Worm (Caenorhabditis elegans) whole organism, late embryonic: ENCODE measurements around the gene dyf-3.
"Not testable (repeated sequence)": the region's sequence is repeated elsewhere in the genome, so short reads cannot be mapped to it uniquely, and the experiment has no call there.

Source experiments
- K02D7.2 ChIP-seq: sonication (generic microtip); optimal IDR thresholded peaks from 2 replicates; lab custom pipeline; 2017; ENCODE audit warnings: mild to moderate bottlenecking, missing genetic modification characterization, missing compliant biosample characterization
- ama-1 ChIP-seq: fragments of 150-350 bp; optimal IDR thresholded peaks from 2 replicates; lab custom pipeline; 2014
- ceh-14 ChIP-seq: sonication (generic microtip); optimal IDR thresholded peaks from 2 replicates; lab custom pipeline; 2016; ENCODE audit warnings: missing genotype, missing genetic modification characterization, missing compliant biosample characterization
- ceh-18 ChIP-seq: sonication (generic microtip); optimal IDR thresholded peaks from 2 replicates; lab custom pipeline; 2016; ENCODE audit warnings: missing genetic modification characterization, missing compliant biosample characterization
- ceh-2 ChIP-seq: sonication (generic microtip); optimal IDR thresholded peaks from 2 replicates; lab custom pipeline; 2016; ENCODE audit warnings: missing genotype, missing genetic modification characterization, missing compliant biosample characterization
- ceh-22 ChIP-seq: sonication (generic microtip); optimal IDR thresholded peaks from 2 replicates; lab custom pipeline; 2017; ENCODE audit warnings: missing biosample characterization, missing genetic modification characterization
- ceh-24 ChIP-seq: sonication (generic microtip); optimal IDR thresholded peaks from 2 replicates; lab custom pipeline; 2016; ENCODE audit warnings: mild to moderate bottlenecking, missing genetic modification characterization, missing compliant biosample characterization
- ceh-31 ChIP-seq: sonication (generic microtip); optimal IDR thresholded peaks from 2 replicates; lab custom pipeline; 2016; ENCODE audit warnings: missing genetic modification characterization, missing compliant biosample characterization
- ceh-34 ChIP-seq: sonication (generic microtip); optimal IDR thresholded peaks from 2 replicates; lab custom pipeline; 2016; ENCODE audit warnings: mild to moderate bottlenecking, missing genetic modification characterization, missing compliant biosample characterization
- ceh-48 ChIP-seq: sonication (generic microtip); optimal IDR thresholded peaks from 2 replicates; lab custom pipeline; 2016; ENCODE audit warnings: missing genetic modification characterization, inconsistent platforms, missing compliant biosample characterization
- ceh-9 ChIP-seq: sonication (generic microtip); optimal IDR thresholded peaks from 2 replicates; lab custom pipeline; 2016; ENCODE audit warnings: mild to moderate bottlenecking, missing genetic modification characterization, inconsistent platforms, missing compliant biosample characterization
- dmd-4 ChIP-seq: sonication (generic microtip); optimal IDR thresholded peaks from 2 replicates; lab custom pipeline; 2016; ENCODE audit warnings: borderline replicate concordance, missing genetic modification characterization, missing compliant biosample characterization
- dve-1 ChIP-seq: sonication (generic microtip); optimal IDR thresholded peaks from 2 replicates; lab custom pipeline; 2017; ENCODE audit warnings: antibody characterized with exemption, mild to moderate bottlenecking, missing genetic modification characterization, missing compliant biosample characterization
- elt-4 ChIP-seq: sonication (generic microtip); optimal IDR thresholded peaks from 2 replicates; lab custom pipeline; 2016; ENCODE audit warnings: missing genetic modification characterization, missing compliant biosample characterization
- eyg-1 ChIP-seq: sonication (generic microtip); optimal IDR thresholded peaks from 2 replicates; lab custom pipeline; 2016; ENCODE audit warnings: missing genotype, missing genetic modification characterization, missing compliant biosample characterization
- fax-1 ChIP-seq: sonication (generic microtip); optimal IDR thresholded peaks from 2 replicates; lab custom pipeline; 2016; ENCODE audit warnings: missing genotype, missing genetic modification characterization, missing compliant biosample characterization
- fkh-6 ChIP-seq: sonication (generic microtip); optimal IDR thresholded peaks from 2 replicates; lab custom pipeline; 2016; ENCODE audit warnings: missing genetic modification characterization, missing compliant biosample characterization
- hlh-13 ChIP-seq: fragments of 200-800 bp; sonication (Bioruptor generic); optimal IDR thresholded peaks from 2 replicates; lab custom pipeline; 2018; ENCODE audit warnings: mild to moderate bottlenecking, missing genetic modification characterization, missing compliant biosample characterization
- hlh-6 ChIP-seq: sonication (generic microtip); optimal IDR thresholded peaks from 2 replicates; lab custom pipeline; 2016; ENCODE audit warnings: missing genotype, missing genetic modification characterization, missing compliant biosample characterization
- lin-11 ChIP-seq: fragments of 200-800 bp; sonication (Bioruptor generic); optimal IDR thresholded peaks from 2 replicates; lab custom pipeline; 2018; ENCODE audit warnings: mild to moderate bottlenecking, missing genetic modification characterization, missing compliant biosample characterization
- madf-2 ChIP-seq: sonication (generic microtip); optimal IDR thresholded peaks from 2 replicates; lab custom pipeline; 2017; ENCODE audit warnings: missing genetic modification characterization, missing compliant biosample characterization
- nhr-11 ChIP-seq: fragments of 150-350 bp; optimal IDR thresholded peaks from 2 replicates; lab custom pipeline; 2014; ENCODE audit warnings: missing biosample characterization, missing genetic modification characterization
- nhr-232 ChIP-seq: sonication (generic microtip); optimal IDR thresholded peaks from 2 replicates; lab custom pipeline; 2016; ENCODE audit warnings: missing genetic modification characterization, missing compliant biosample characterization
- odd-2 ChIP-seq: sonication (generic microtip); optimal IDR thresholded peaks from 2 replicates; lab custom pipeline; 2017; ENCODE audit warnings: antibody characterized with exemption, mild to moderate bottlenecking, missing genetic modification characterization, missing compliant biosample characterization
- pag-3 ChIP-seq: sonication (generic microtip); optimal IDR thresholded peaks from 2 replicates; lab custom pipeline; 2016; ENCODE audit warnings: missing compliant biosample characterization, missing genetic modification characterization, borderline replicate concordance
- pha-4 ChIP-seq: fragments of 150-350 bp; optimal IDR thresholded peaks from 2 replicates; lab custom pipeline; 2018; ENCODE audit warnings: missing biosample characterization, missing genetic modification reagents, missing genetic modification characterization
- pqm-1 ChIP-seq: sonication (generic microtip); optimal IDR thresholded peaks from 2 replicates; lab custom pipeline; 2016; ENCODE audit warnings: missing genetic modification characterization, missing compliant biosample characterization
- pros-1 ChIP-seq: fragments of 150-350 bp; optimal IDR thresholded peaks from 2 replicates; lab custom pipeline; 2014; ENCODE audit warnings: missing biosample characterization, missing genetic modification reagents, missing genetic modification characterization
- rnt-1 ChIP-seq: sonication (generic microtip); optimal IDR thresholded peaks from 2 replicates; lab custom pipeline; 2016; ENCODE audit warnings: missing genetic modification characterization, missing compliant biosample characterization
- sdc-2 ChIP-seq: sonication (generic microtip); optimal IDR thresholded peaks from 2 replicates; lab custom pipeline; 2016; ENCODE audit warnings: missing genotype, missing genetic modification characterization, missing compliant biosample characterization
- sox-4 ChIP-seq: sonication (generic microtip); optimal IDR thresholded peaks from 2 replicates; lab custom pipeline; 2017; ENCODE audit warnings: mild to moderate bottlenecking, missing genetic modification characterization, inconsistent platforms, missing compliant biosample characterization
- tbx-7 ChIP-seq: sonication (generic microtip); optimal IDR thresholded peaks from 2 replicates; lab custom pipeline; 2016; ENCODE audit warnings: missing genotype, missing genetic modification characterization, missing compliant biosample characterization
- unc-3 ChIP-seq, 2 experiments: fragments of 200-800 bp in 1 of 2; sonication (Bioruptor generic) in 1 of 2; sonication (generic microtip) in 1 of 2; conservative IDR thresholded peaks in 1 of 2; optimal IDR thresholded peaks in 1 of 2; 2 replicates each; pipeline versions ENCODE4 v1.3.6 to Lab custom; 2016 to 2022; ENCODE audit warnings: missing compliant biosample characterization in 2 of 2, missing genetic modification characterization in 2 of 2, missing genetic modification reagents in 1 of 2
- unc-55 ChIP-seq: sonication (generic microtip); optimal IDR thresholded peaks from 2 replicates; lab custom pipeline; 2017; ENCODE audit warnings: missing biosample characterization, missing genetic modification reagents, missing genetic modification characterization
- unc-86 ChIP-seq: sonication (generic microtip); optimal IDR thresholded peaks from 2 replicates; lab custom pipeline; 2016; ENCODE audit warnings: missing genetic modification characterization, missing compliant biosample characterization
- ztf-16 ChIP-seq: sonication (generic microtip); optimal IDR thresholded peaks from 2 replicates; lab custom pipeline; 2017; ENCODE audit warnings: missing genetic modification characterization, missing compliant biosample characterization

The dyf-3 gene

ce11 chrIV:3436021-3436420 is 37.0 kb upstream of the dyf-3 start, which contains the start of gene srz-32:
Gene srz-32 (plus strand): TSS chrIV:3436321.
- TF ChIP-seq sox-4, result no peak
- TF ChIP-seq nhr-232, result no peak
- no peak for TF ChIP-seq ceh-22

ce11 chrIV:3433387-3433786 is 34.4 kb upstream of the dyf-3 start, which contains the start of gene C04C3.7:
Gene C04C3.7 (minus strand): TSS chrIV:3433487.
- not testable (repeated sequence) for TF ChIP-seq lin-11, odd-2, ceh-48 (tag; lab: Kevin White, UChicago)

- no peak for TF ChIP-seq ceh-24 (tag; lab: Kevin White, UChicago)
- no peak for TF ChIP-seq odd-2 (tag; lab: Kevin White, UChicago)
- TF ChIP-seq ceh-34 (tag; lab: Kevin White, UChicago), result no peak
- TF ChIP-seq ama-1 (lab: Kevin White, UChicago), result no peak
- TF ChIP-seq sdc-2 (tag; lab: Kevin White, UChicago), result no peak
- no peak for TF ChIP-seq ceh-18 (tag; lab: Kevin White, UChicago)
- TF ChIP-seq unc-86 (tag; lab: Kevin White, UChicago), result no peak
- no peak for TF ChIP-seq ceh-2 (tag; lab: Kevin White, UChicago)
- no peak for TF ChIP-seq ceh-9 (tag; lab: Kevin White, UChicago)
- TF ChIP-seq pqm-1, result no peak
- no peak for TF ChIP-seq dmd-4 (tag; lab: Kevin White, UChicago)
- no peak for TF ChIP-seq pha-4 (tag; lab: Kevin White, UChicago)
Observed at ce11 chrIV:3428434-3428950, 29.5 kb upstream of the dyf-3 start, which contains the start of the genes C04C3.9 and srz-60. Gene C04C3.9 (minus strand): TSS chrIV:3428534. Gene srz-60 (plus strand): TSS chrIV:3428900.

- TF ChIP-seq pros-1 (tag; lab: Kevin White, UChicago) (no peak), ztf-16 (tag; lab: Kevin White, UChicago) (no peak), hlh-6 (tag; lab: Kevin White, UChicago) (no peak), dve-1 (no peak), ceh-34 (tag; lab: Kevin White, UChicago) (no peak), eyg-1 (tag; lab: Kevin White, UChicago) (no peak), hlh-13 (no peak), unc-86 (tag; lab: Kevin White, UChicago) (no peak)
Observed at ce11 chrIV:3422516-3422915, 23.5 kb upstream of the dyf-3 start, which contains the start of gene C04C3.6. Gene C04C3.6 (minus strand): TSS chrIV:3422616.

- TF ChIP-seq unc-3 (GFP tag; conservative IDR thresholded peaks at IDR 0.05; lab: Robert Waterston, UW) (no peak), unc-3 (tag; optimal IDR thresholded peaks at IDR 0.05; lab: Kevin White, UChicago) (no peak), ztf-16 (tag; lab: Kevin White, UChicago) (no peak), ceh-22 (no peak), fkh-6 (no peak), eyg-1 (tag; lab: Kevin White, UChicago) (no peak), unc-55 (GFP tag; lab: Kevin White, UChicago) (no peak), madf-2 (no peak), K02D7.2 (tag; lab: Kevin White, UChicago) (no peak), elt-4 (tag; lab: Kevin White, UChicago) (no peak), fax-1 (no peak), ceh-18 (tag; lab: Kevin White, UChicago) (no peak), ceh-31 (tag; lab: Kevin White, UChicago) (no peak), rnt-1 (tag; lab: Kevin White, UChicago) (no peak), nhr-11 (tag; lab: Kevin White, UChicago) (no peak), ceh-14 (tag; lab: Kevin White, UChicago) (no peak), pag-3 (tag; lab: Kevin White, UChicago) (no peak), ceh-34 (tag; lab: Kevin White, UChicago) (no peak), tbx-7 (no peak)
Observed at ce11 chrIV:3418741-3419140, 19.7 kb upstream of the dyf-3 start.
